Fruit fly (Drosophila melanogaster) whole organism, wandering third instar larva: Measurements from ENCODE around the gene Taf1.

Experiments used
- Abd-B ChIP-seq: fragments of >200 bp; optimal IDR thresholded peaks from 2 replicates; lab custom pipeline; 2017; ENCODE audit warnings: missing biosample characterization, missing genetic modification characterization
- CG9705 ChIP-seq: fragments of 200-800 bp; sonication (Bioruptor generic); optimal IDR thresholded peaks from 2 replicates; lab custom pipeline; 2018; ENCODE audit warnings: missing biosample characterization, mild to moderate bottlenecking, missing genetic modification characterization
- CrebA ChIP-seq: fragments of 200-800 bp; sonication (Bioruptor generic); optimal IDR thresholded peaks from 2 replicates; lab custom pipeline; 2016; ENCODE audit warnings: missing biosample characterization, mild to moderate bottlenecking, missing genetic modification characterization, borderline replicate concordance
- Dfd ChIP-seq: fragments of >200 bp; optimal IDR thresholded peaks from 2 replicates; lab custom pipeline; 2017; ENCODE audit warnings: missing biosample characterization, missing genetic modification characterization
- HLH106 ChIP-seq: fragments of 200-800 bp; optimal IDR thresholded peaks from 3 replicates; lab custom pipeline; 2019; ENCODE audit warnings: missing biosample characterization, mild to moderate bottlenecking, missing genetic modification characterization, moderate library complexity
- Hr78 ChIP-seq: fragments of >200 bp; optimal IDR thresholded peaks from 2 replicates; lab custom pipeline; 2017; ENCODE audit warnings: missing biosample characterization, missing genetic modification characterization
- Mio ChIP-seq: sonication (Bioruptor generic); optimal IDR thresholded peaks from 2 replicates; lab custom pipeline; 2016; ENCODE audit warnings: missing biosample characterization, missing genetic modification characterization
- dl ChIP-seq, 2 experiments: fragments of 175-275, 200-275 bp in 1 of 2; fragments of 200-275 bp in 1 of 2; sonication (Bioruptor generic); optimal IDR thresholded peaks; lab custom pipeline; 2018; ENCODE audit warnings: mild to moderate bottlenecking in 2 of 2, missing biosample characterization in 2 of 2, missing genetic modification characterization in 2 of 2, moderate library complexity in 2 of 2; ENCODE audit not compliant: partially characterized antibody in 2 of 2, insufficient read depth in 1 of 2
- ey ChIP-seq: fragments of 200-800 bp; sonication (Bioruptor generic); optimal IDR thresholded peaks from 2 replicates; lab custom pipeline; 2016; ENCODE audit warnings: missing biosample characterization, missing genetic modification characterization
- h ChIP-seq: fragments of 200-800 bp; sonication (Bioruptor generic); optimal IDR thresholded peaks from 3 replicates; lab custom pipeline; 2016; ENCODE audit warnings: missing biosample characterization, mild to moderate bottlenecking, missing genetic modification characterization
- lola ChIP-seq: fragments of >200 bp; optimal IDR thresholded peaks from 2 replicates; lab custom pipeline; 2017; ENCODE audit warnings: missing biosample characterization, missing genetic modification characterization
- pan ChIP-seq: fragments of >200 bp; optimal IDR thresholded peaks from 2 replicates; lab custom pipeline; 2017
- psq ChIP-seq: fragments of 200-800 bp; sonication (Bioruptor generic); optimal IDR thresholded peaks from 3 replicates; lab custom pipeline; 2017; ENCODE audit warnings: missing biosample characterization, mild to moderate bottlenecking, missing genetic modification characterization, moderate library complexity
- usp ChIP-seq: fragments of >200 bp; optimal IDR thresholded peaks from 2 replicates; lab custom pipeline; 2017; ENCODE audit warnings: missing biosample characterization, missing genetic modification characterization

dm6 chr3R:6674548-6674947 is 27.9 kb downstream of the Taf1 start:
- TF ChIP-seq usp (GFP tag; lab: Kevin White, UChicago) (no peak), CrebA (GFP tag; lab: Kevin White, UChicago) (no peak), Dfd (GFP tag; lab: Kevin White, UChicago) (no peak), pan (lab: Kevin White, UChicago) (no peak), Mio (GFP tag; lab: Kevin White, UChicago) (no peak), Hr78 (GFP tag; lab: Kevin White, UChicago) (no peak), psq (GFP tag; lab: Kevin White, UChicago) (no peak), h (GFP tag; lab: Kevin White, UChicago) (peak; percentile 48), ey (GFP tag; lab: Kevin White, UChicago) (peak; percentile 29), lola (GFP tag; lab: Kevin White, UChicago) (no peak), CG9705 (GFP tag; lab: Kevin White, UChicago) (no peak), HLH106 (peak; percentile 42), Abd-B (GFP tag; lab: Kevin White, UChicago) (no peak), dl (GFP tag; optimal IDR thresholded peaks at IDR 0.05; lab: Kevin White, UChicago; ENCODE audit: insufficient read depth in 1 of 2, partially characterized antibody in 2 of 2) (no peak)
